Worm (Caenorhabditis elegans) whole organism, L1 larva: ENCODE data around the gene H25P19.1.

ENCODE experiments used
- Y116A8C.19 ChIP-seq: sonication (generic microtip); optimal IDR thresholded peaks from 2 replicates; lab custom pipeline; 2016; ENCODE audit warnings: missing compliant biosample characterization, missing genetic modification characterization, borderline replicate concordance
- aha-1 ChIP-seq: fragments of 150-350 bp; optimal IDR thresholded peaks from 2 replicates; lab custom pipeline; 2014; ENCODE audit warnings: missing biosample characterization, missing genetic modification characterization
- ama-1 ChIP-seq: fragments of 150-350 bp; optimal IDR thresholded peaks from 2 replicates; lab custom pipeline; 2014
- blmp-1 ChIP-seq: fragments of 150-350 bp; optimal IDR thresholded peaks from 2 replicates; lab custom pipeline; 2014; ENCODE audit warnings: missing biosample characterization, missing genetic modification characterization
- ceh-63 ChIP-seq: fragments of 200-800 bp; sonication (Bioruptor generic); optimal IDR thresholded peaks from 2 replicates; lab custom pipeline; 2018; ENCODE audit warnings: mild to moderate bottlenecking, missing genetic modification characterization, missing compliant biosample characterization
- ceh-8 ChIP-seq: fragments of 200-800 bp; sonication (Bioruptor generic); optimal IDR thresholded peaks from 2 replicates; lab custom pipeline; 2018; ENCODE audit warnings: mild to moderate bottlenecking, missing genetic modification characterization, moderate library complexity, missing compliant biosample characterization
- ceh-82 ChIP-seq, 3 experiments: fragments of 150-350 bp in 1 of 3; sonication (generic microtip) in 2 of 3; optimal IDR thresholded peaks; 2 replicates each; lab custom pipeline; 2014 to 2017; ENCODE audit warnings: missing biosample characterization in 3 of 3, missing genetic modification characterization in 3 of 3
- ceh-88 ChIP-seq: fragments of 200-800 bp; sonication (Bioruptor generic); IDR thresholded peaks from 2 replicates; pipeline ENCODE4 v1.3.6; 2022; ENCODE audit warnings: missing genetic modification characterization, missing compliant biosample characterization
- ces-1 ChIP-seq: fragments of 150-350 bp; optimal IDR thresholded peaks from 2 replicates; lab custom pipeline; 2014; ENCODE audit warnings: missing biosample characterization, missing genetic modification reagents, missing genetic modification characterization
- efl-1 ChIP-seq, 4 experiments: fragments of 150-350 bp; optimal IDR thresholded peaks in 3 of 4; peaks in 1 of 4; 1 replicate in 1 of 4; 2 replicates in 3 of 4; lab custom pipeline; 2014; ENCODE audit warnings: missing biosample characterization in 2 of 4, missing genetic modification characterization in 2 of 4, missing genetic modification reagents in 2 of 4
- elt-2 ChIP-seq: sonication (generic microtip); optimal IDR thresholded peaks from 2 replicates; lab custom pipeline; 2016; ENCODE audit warnings: missing genetic modification characterization, mild to moderate bottlenecking, inconsistent platforms, missing compliant biosample characterization, missing genetic modification reagents
- elt-3 ChIP-seq, 6 experiments: fragments of 150-350 bp in 1 of 6; sonication (generic microtip); optimal IDR thresholded peaks; 2 replicates each; lab custom pipeline; 2017 to 2018; ENCODE audit warnings: missing biosample characterization in 6 of 6, missing genetic modification characterization in 6 of 6, inconsistent platforms in 1 of 6
- fkh-4 ChIP-seq: sonication (generic microtip); optimal IDR thresholded peaks from 2 replicates; lab custom pipeline; 2016; ENCODE audit warnings: missing compliant biosample characterization, missing genetic modification characterization, borderline replicate concordance
- fos-1 ChIP-seq: fragments of 150-350 bp; optimal IDR thresholded peaks from 2 replicates; lab custom pipeline; 2014; ENCODE audit warnings: missing biosample characterization, missing genetic modification characterization
- hlh-4 ChIP-seq: sonication (generic microtip); optimal IDR thresholded peaks from 2 replicates; lab custom pipeline; 2016; ENCODE audit warnings: mild to moderate bottlenecking, missing genetic modification characterization, missing compliant biosample characterization
- jun-1 ChIP-seq: fragments of 150-350 bp; optimal IDR thresholded peaks from 2 replicates; lab custom pipeline; 2014; ENCODE audit warnings: missing biosample characterization, missing genetic modification reagents, missing genetic modification characterization
- lin-35 ChIP-seq, 2 experiments: fragments of 150-350 bp; optimal IDR thresholded peaks; 2 replicates each; lab custom pipeline; 2014; ENCODE audit warnings: missing biosample characterization in 2 of 2, missing genetic modification characterization in 2 of 2, missing genetic modification reagents in 2 of 2
- lsy-2 ChIP-seq, 2 experiments: fragments of 150-350 bp; optimal IDR thresholded peaks; 2 replicates each; lab custom pipeline; 2014; ENCODE audit warnings: missing biosample characterization in 2 of 2, missing genetic modification characterization in 2 of 2
- nhr-11 ChIP-seq: fragments of 150-350 bp; optimal IDR thresholded peaks from 2 replicates; lab custom pipeline; 2014; ENCODE audit warnings: missing biosample characterization, missing genetic modification characterization
- nhr-19 ChIP-seq: fragments of 200-800 bp; sonication (Bioruptor generic); conservative IDR thresholded peaks from 2 replicates; pipeline ENCODE4 v1.3.6; 2022; ENCODE audit warnings: missing genetic modification characterization, missing compliant biosample characterization
- nhr-20 ChIP-seq: sonication (generic microtip); optimal IDR thresholded peaks from 2 replicates; lab custom pipeline; 2016; ENCODE audit warnings: mild to moderate bottlenecking, missing genetic modification characterization, missing compliant biosample characterization
- nhr-237 ChIP-seq: fragments of 150-350 bp; optimal IDR thresholded peaks from 2 replicates; lab custom pipeline; 2014; ENCODE audit warnings: missing biosample characterization, missing genetic modification characterization
- nhr-47 ChIP-seq: sonication (generic microtip); optimal IDR thresholded peaks from 2 replicates; lab custom pipeline; 2016; ENCODE audit warnings: mild to moderate bottlenecking, missing genetic modification characterization, moderate library complexity, missing compliant biosample characterization
- nhr-76 ChIP-seq: sonication (generic microtip); optimal IDR thresholded peaks from 2 replicates; lab custom pipeline; 2017; ENCODE audit warnings: missing biosample characterization, missing genetic modification characterization
- pax-3 ChIP-seq: fragments of 200-800 bp; sonication (Bioruptor generic); optimal IDR thresholded peaks from 2 replicates; lab custom pipeline; 2018; ENCODE audit warnings: mild to moderate bottlenecking, missing genetic modification characterization, moderate library complexity, missing compliant biosample characterization
- rnt-1 ChIP-seq: sonication (generic microtip); optimal IDR thresholded peaks from 2 replicates; lab custom pipeline; 2016; ENCODE audit warnings: mild to moderate bottlenecking, missing genetic modification characterization, moderate library complexity, missing compliant biosample characterization
- skn-1 ChIP-seq: fragments of 150-350 bp; optimal IDR thresholded peaks from 2 replicates; lab custom pipeline; 2014; ENCODE audit warnings: missing biosample characterization, missing genetic modification characterization
- snu-23 ChIP-seq: sonication (generic microtip); optimal IDR thresholded peaks from 2 replicates; lab custom pipeline; 2016; ENCODE audit warnings: missing genetic modification characterization, missing compliant biosample characterization
- tbx-2 ChIP-seq: sonication (generic microtip); optimal IDR thresholded peaks from 2 replicates; lab custom pipeline; 2016; ENCODE audit warnings: missing genetic modification characterization, missing compliant biosample characterization
- tlp-1 ChIP-seq: fragments of 150-350 bp; optimal IDR thresholded peaks from 2 replicates; lab custom pipeline; 2014; ENCODE audit warnings: missing biosample characterization, missing genetic modification characterization
- unc-30 ChIP-seq: sonication (generic microtip); optimal IDR thresholded peaks from 2 replicates; lab custom pipeline; 2017; ENCODE audit warnings: missing biosample characterization, missing genetic modification characterization
- xbp-1 ChIP-seq: sonication (generic microtip); optimal IDR thresholded peaks from 2 replicates; lab custom pipeline; 2016; ENCODE audit warnings: missing genetic modification characterization, missing compliant biosample characterization
- ztf-11 ChIP-seq, 2 experiments: sonication (generic microtip); optimal IDR thresholded peaks; 2 replicates each; lab custom pipeline; 2016 to 2017; ENCODE audit warnings: missing genetic modification characterization in 2 of 2, missing biosample characterization in 1 of 2, missing compliant biosample characterization in 1 of 2

H25P19.1 gene

DNA sequence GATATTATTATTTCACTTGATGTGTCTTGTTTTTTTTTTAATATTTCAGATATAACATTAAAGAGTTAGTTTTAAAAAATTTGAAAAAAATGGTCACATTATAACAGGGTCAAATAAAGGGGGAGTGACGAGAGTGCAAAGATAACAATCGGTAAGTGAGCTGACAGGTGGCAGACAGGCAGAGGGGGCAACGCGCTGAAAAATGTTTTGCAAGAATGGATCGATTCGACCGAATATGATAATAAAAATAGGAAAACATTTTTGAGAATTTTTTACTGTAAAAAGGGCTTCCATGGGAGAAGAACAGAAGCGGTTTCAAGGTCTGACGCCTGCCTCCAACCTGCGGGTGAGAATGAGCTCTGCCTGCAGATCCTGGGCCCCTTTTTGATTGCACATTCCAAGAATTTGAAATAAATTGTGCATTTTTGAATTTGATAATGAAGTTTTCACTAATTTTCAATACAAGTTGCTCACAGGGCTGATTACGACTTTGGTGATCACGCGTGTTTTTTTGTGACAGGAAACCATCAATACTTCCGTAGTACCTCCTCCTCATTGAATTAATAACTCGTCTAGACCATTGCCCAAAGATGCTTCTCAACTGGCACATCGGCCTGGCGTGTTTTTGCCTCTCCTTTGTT is 12.1 kb downstream of the H25P19.1 start, which contains the start of the genes ugt-29 and srx-5:
Gene ugt-29 (minus strand): TSS at position 101 of the 641 bp plus-strand sequence.
Gene srx-5 (plus strand): TSS at position 591 of the 641 bp plus-strand sequence.
- TF ChIP-seq nhr-11, result no peak
- no peak for TF ChIP-seq skn-1
- TF ChIP-seq Y116A8C.19 (tag; lab: Kevin White, UChicago), result no peak
- no peak for TF ChIP-seq nhr-20 (tag; lab: Kevin White, UChicago)
- no peak for TF ChIP-seq snu-23
- no peak for TF ChIP-seq ceh-82 (tag; optimal IDR thresholded peaks at IDR 0.05; lab: Kevin White, UChicago)

DNA sequence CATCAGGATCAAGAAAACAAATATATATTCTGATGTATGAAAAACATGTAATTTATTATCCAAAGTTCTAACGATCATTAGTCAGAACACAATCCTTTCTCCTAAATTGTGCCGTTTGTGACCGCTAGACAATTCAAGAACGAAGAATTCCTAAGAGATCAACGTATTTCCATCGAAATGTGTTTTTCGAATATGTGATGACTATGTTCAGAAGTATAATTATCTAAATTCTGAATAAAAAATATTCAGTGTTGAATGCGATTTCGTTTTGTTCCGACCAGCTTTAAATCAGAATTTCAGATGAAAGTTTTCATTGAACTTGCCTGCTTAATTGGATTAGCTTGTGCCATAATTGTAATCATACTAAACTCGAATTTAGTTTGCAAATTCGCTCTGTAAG is 14.8 kb downstream of the H25P19.1 start, which contains the start of gene srbc-37:
Gene srbc-37 (plus strand): TSS at position 301 of the 400 bp plus-strand sequence.
- TF ChIP-seq xbp-1 (tag; lab: Kevin White, UChicago) (no peak), skn-1 (no peak), ceh-63 (GFP tag; lab: Kevin White, UChicago) (no peak)

DNA sequence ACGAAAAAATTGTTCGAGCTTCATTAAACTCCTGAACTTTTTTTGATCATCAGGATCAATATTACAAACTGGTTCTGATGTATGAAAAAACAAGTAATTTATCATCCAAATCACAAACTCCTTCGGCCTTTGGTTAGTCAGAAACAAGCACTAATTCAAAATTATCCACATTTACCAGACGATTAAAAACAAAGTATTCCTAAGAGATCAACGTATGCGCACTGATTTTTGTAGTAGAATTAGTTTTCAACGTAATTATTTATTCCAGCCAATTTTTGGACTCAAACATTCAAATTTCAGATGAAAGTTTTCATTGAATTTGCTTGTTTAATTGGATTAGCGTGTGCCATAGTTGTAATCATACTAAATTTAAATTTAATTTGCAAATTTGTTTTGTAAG is 19.4 kb downstream of the H25P19.1 start, which contains the start of gene srbc-38:
Gene srbc-38 (plus strand): TSS at position 301 of the 400 bp plus-strand sequence.
- no peak for TF ChIP-seq nhr-76
- TF ChIP-seq lin-35 (GFP tag; optimal IDR thresholded peaks at IDR 0.05; lab: Kevin White, UChicago), result no peak
- no peak for TF ChIP-seq ztf-11 (tag; optimal IDR thresholded peaks at IDR 0.05; lab: Kevin White, UChicago)
- no peak for TF ChIP-seq jun-1 (tag; lab: Kevin White, UChicago)
- no peak for TF ChIP-seq elt-3 (tag; optimal IDR thresholded peaks at IDR 0.05; lab: Kevin White, UChicago)
- TF ChIP-seq nhr-237 (tag; lab: Kevin White, UChicago), result no peak
- no peak for TF ChIP-seq ceh-88
- no peak for TF ChIP-seq ces-1 (GFP tag; lab: Kevin White, UChicago)

DNA sequence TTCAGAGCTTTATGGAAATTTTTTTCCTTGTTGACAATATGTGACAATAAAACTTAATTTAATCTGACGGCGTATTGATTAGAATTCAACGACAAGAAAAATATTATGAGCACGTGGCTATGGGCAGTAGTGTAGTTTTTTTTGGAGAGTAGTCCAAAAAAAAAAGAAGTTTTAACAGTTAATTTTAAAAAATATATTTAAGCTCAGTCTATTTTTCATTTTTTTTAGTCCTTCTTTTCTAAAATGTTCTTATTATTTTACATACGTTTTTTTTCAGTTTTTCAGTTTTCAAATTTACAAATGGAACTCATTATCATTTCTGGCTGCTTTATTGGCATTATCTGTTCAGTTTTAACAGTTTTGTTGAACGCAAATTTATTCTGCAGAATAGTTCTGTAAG is 21.3 kb downstream of the H25P19.1 start, which contains the start of gene srbc-39:
Gene srbc-39 (plus strand): TSS at position 301 of the 400 bp plus-strand sequence.
- TF ChIP-seq elt-2 (tag; lab: Kevin White, UChicago), result no peak
- no peak for TF ChIP-seq nhr-20 (tag; lab: Kevin White, UChicago)
- TF ChIP-seq fkh-4 (tag; lab: Kevin White, UChicago), result no peak
- TF ChIP-seq fos-1 (tag; lab: Kevin White, UChicago), result no peak
- no peak for TF ChIP-seq tbx-2 (tag; lab: Kevin White, UChicago)
- TF ChIP-seq, all 84 proteins: peak for 0

DNA sequence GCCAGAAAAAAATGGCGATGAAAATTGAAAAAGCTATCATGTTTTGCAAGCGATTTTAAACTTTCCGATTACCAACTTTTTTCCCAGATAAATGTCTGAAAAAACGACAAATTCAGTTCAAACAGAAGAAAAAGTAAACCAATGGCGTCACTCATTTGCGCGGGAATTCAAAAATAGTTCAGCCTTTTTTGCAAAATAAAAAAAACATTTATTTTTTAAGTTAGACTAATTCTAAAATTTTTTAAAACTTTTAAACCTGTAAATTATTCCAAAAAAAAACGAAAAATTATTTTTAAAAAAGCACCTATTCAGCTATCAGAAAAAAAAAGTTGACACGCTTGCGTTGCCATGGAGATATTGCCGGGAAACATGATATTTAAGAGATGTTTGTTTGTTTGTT is 25.4 kb downstream of the H25P19.1 start, which contains the start of gene cyp-33C11:
Gene cyp-33C11 (minus strand): TSS at position 101 of the 400 bp plus-strand sequence.
- TF ChIP-seq nhr-76 (no peak), fkh-4 (tag; lab: Kevin White, UChicago) (no peak)

DNA sequence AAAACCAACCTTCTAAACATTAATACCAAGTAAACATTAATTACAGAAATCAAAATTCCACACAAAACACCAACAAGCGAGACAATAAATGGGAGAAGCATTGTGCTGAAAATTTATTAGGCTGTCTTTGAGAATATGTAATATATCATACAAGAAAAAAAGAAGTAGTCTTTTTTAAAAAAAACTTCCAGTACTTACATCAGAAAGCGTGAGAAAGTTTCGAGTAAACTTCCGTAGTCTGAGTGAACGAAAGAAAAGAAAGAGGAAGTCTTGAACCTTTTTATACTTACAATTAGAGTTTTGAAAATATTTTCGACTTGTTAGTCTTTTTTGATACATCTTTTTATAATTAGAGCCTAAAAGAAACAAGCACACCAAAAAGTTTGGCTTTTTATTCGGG is 32.2 kb downstream of the H25P19.1 start, which contains the start of gene srbc-40:
Gene srbc-40 (minus strand): TSS at position 101 of the 400 bp plus-strand sequence.
- no peak for TF ChIP-seq aha-1
- TF ChIP-seq pax-3 (tag; lab: Kevin White, UChicago), result no peak
- TF ChIP-seq ceh-8 (GFP tag; lab: Kevin White, UChicago), result no peak
- TF ChIP-seq lsy-2 (tag; optimal IDR thresholded peaks at IDR 0.05; lab: Kevin White, UChicago), result no peak
- no peak for TF ChIP-seq tbx-2 (tag; lab: Kevin White, UChicago)
- no peak for TF ChIP-seq unc-30 (tag; lab: Kevin White, UChicago)
- TF ChIP-seq nhr-47 (tag; lab: Kevin White, UChicago), result no peak
- TF ChIP-seq hlh-4 (tag; lab: Kevin White, UChicago), result no peak
- no peak for TF ChIP-seq efl-1 (optimal IDR thresholded peaks at IDR 0.05; lab: Kevin White, UChicago)
- no peak for TF ChIP-seq efl-1 (GFP tag; optimal IDR thresholded peaks at IDR 0.05 in 1 of 2; lab: Kevin White, UChicago)
- TF ChIP-seq rnt-1, result no peak
- TF ChIP-seq tlp-1 (tag; lab: Kevin White, UChicago), result no peak
- TF ChIP-seq ama-1, result no peak
- TF ChIP-seq blmp-1, result no peak
- TF ChIP-seq nhr-19 (GFP tag; lab: Robert Waterston, UW), result no peak
